Fruit fly (Drosophila melanogaster) whole organism, embryonic: ENCODE data around the gene Art3.

ENCODE experiments used
- Asciz ChIP-seq: fragments of 200-800 bp; sonication (Bioruptor generic); optimal IDR thresholded peaks from 2 replicates; lab custom pipeline; 2017; ENCODE audit warnings: missing biosample characterization, mild to moderate bottlenecking, missing genetic modification characterization, missing genetic modification reagents
- CG3065 ChIP-seq: fragments of 200-800 bp; sonication (Bioruptor generic); optimal IDR thresholded peaks from 2 replicates; lab custom pipeline; 2016; ENCODE audit warnings: missing biosample characterization, missing genetic modification characterization
- CG33213 ChIP-seq: fragments of 200-800 bp; sonication (Bioruptor generic); optimal IDR thresholded peaks from 3 replicates; lab custom pipeline; 2016; ENCODE audit warnings: missing biosample characterization, missing genetic modification characterization
- CG3407 ChIP-seq: fragments of 200-800 bp; sonication (Bioruptor generic); optimal IDR thresholded peaks from 2 replicates; lab custom pipeline; 2018; ENCODE audit warnings: missing biosample characterization, mild to moderate bottlenecking, missing genetic modification characterization
- Dfd ChIP-seq, 2 experiments: fragments of >200 bp; optimal IDR thresholded peaks; 2 replicates each; lab custom pipeline; 2017; ENCODE audit warnings: missing biosample characterization in 2 of 2, missing genetic modification characterization in 2 of 2
- Six4 ChIP-seq: fragments of 200-800 bp; sonication (Bioruptor generic); optimal IDR thresholded peaks from 2 replicates; lab custom pipeline; 2016; ENCODE audit warnings: missing biosample characterization, missing genetic modification characterization
- abd-A ChIP-seq: fragments of 200-800 bp; sonication (Bioruptor generic); optimal IDR thresholded peaks from 3 replicates; lab custom pipeline; 2019; ENCODE audit warnings: missing biosample characterization, mild to moderate bottlenecking, missing genetic modification characterization, moderate library complexity
- pita ChIP-seq: fragments of 200-800 bp; sonication (Bioruptor generic); optimal IDR thresholded peaks from 2 replicates; lab custom pipeline; 2017; ENCODE audit warnings: missing biosample characterization, mild to moderate bottlenecking, missing genetic modification characterization

DNA sequence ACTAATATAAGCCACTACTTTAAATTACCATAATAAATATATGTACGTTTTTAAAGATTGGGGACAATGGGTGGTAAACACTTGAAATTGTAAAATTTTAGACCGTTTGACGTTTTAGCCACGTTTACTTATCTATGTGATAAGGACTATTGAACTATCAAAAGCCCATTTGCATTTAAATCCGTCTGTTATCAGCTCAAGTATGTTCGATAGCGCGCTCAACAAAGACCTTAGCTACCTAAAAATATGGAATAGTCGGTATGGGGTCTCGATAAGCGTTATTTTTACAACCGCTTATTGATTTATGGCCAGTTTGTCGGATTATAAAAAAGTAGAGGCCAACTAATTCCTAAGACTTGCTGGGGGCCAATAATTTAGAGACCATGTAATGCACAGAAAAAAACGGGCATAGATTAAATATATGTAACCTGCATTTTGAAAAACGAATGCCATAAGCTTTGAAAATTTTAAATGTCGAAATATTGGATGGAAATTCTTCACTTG lies 2.5 kb upstream of the Art3 start:
- no peak for TF ChIP-seq Six4 (GFP tag; lab: Kevin White, UChicago)
- TF ChIP-seq Dfd (GFP tag; optimal IDR thresholded peaks at IDR 0.05; lab: Kevin White, UChicago), result no peak
- no peak for TF ChIP-seq pita (GFP tag; lab: Kevin White, UChicago)
- TF ChIP-seq CG3065, result no peak
- no peak for TF ChIP-seq CG33213 (GFP tag; lab: Kevin White, UChicago)
- peak; percentile 16 for TF ChIP-seq Asciz (GFP tag; lab: Kevin White, UChicago)
- TF ChIP-seq abd-A (tag; lab: Kevin White, UChicago), result no peak
- no peak for TF ChIP-seq CG3407 (GFP tag; lab: Kevin White, UChicago)
